Worm (Caenorhabditis elegans) whole organism, young adult: ENCODE measurements around the gene C30A5.16.

Experiments used
- B0019.2 ChIP-seq: fragments of 200-800 bp; sonication (Bioruptor generic); conservative IDR thresholded peaks from 2 replicates; pipeline ENCODE4 v1.3.6; 2022; ENCODE audit warnings: missing genetic modification reagents, missing genetic modification characterization, missing compliant biosample characterization
- B0035.1 ChIP-seq: sonication (generic microtip); optimal IDR thresholded peaks from 2 replicates; lab custom pipeline; 2016; ENCODE audit warnings: missing genetic modification characterization, mild to moderate bottlenecking, missing compliant biosample characterization, missing genotype, missing genetic modification reagents
- C17E4.6 ChIP-seq: fragments of 200-800 bp; sonication (Bioruptor generic); IDR thresholded peaks from 2 replicates; pipeline ENCODE4 v1.3.6; 2022; ENCODE audit warnings: missing genetic modification reagents, missing genetic modification characterization, missing compliant biosample characterization
- F10E7.11 ChIP-seq: sonication (generic microtip); optimal IDR thresholded peaks from 2 replicates; lab custom pipeline; 2017; ENCODE audit warnings: mild to moderate bottlenecking, missing genetic modification characterization, moderate library complexity, missing compliant biosample characterization
- F23B12.7 ChIP-seq: sonication (generic microtip); optimal IDR thresholded peaks from 2 replicates; lab custom pipeline; 2017; ENCODE audit warnings: missing genetic modification characterization, mild to moderate bottlenecking, missing compliant biosample characterization, antibody characterized with exemption, moderate library complexity; ENCODE audit not compliant: insufficient read depth
- F49E8.2 ChIP-seq: sonication (generic microtip); optimal IDR thresholded peaks from 3 replicates; lab custom pipeline; 2017; ENCODE audit warnings: missing genetic modification characterization, mild to moderate bottlenecking, missing compliant biosample characterization, antibody characterized with exemption, moderate library complexity; ENCODE audit not compliant: insufficient read depth
- F57A8.1 ChIP-seq: fragments of 200-800 bp; sonication (Bioruptor generic); optimal IDR thresholded peaks from 2 replicates; lab custom pipeline; 2018; ENCODE audit warnings: mild to moderate bottlenecking, missing genetic modification characterization, moderate library complexity, missing compliant biosample characterization
- K11D2.4 ChIP-seq: fragments of 200-800 bp; sonication (Bioruptor generic); IDR thresholded peaks from 2 replicates; pipeline ENCODE4 v1.3.6; 2022; ENCODE audit warnings: missing genetic modification reagents, missing genetic modification characterization, missing compliant biosample characterization
- T07F8.4 ChIP-seq: sonication (generic microtip); optimal IDR thresholded peaks from 2 replicates; lab custom pipeline; 2016; ENCODE audit warnings: mild to moderate bottlenecking, missing genetic modification characterization, moderate library complexity, missing compliant biosample characterization
- Y53F4B.3 ChIP-seq: fragments of 200-800 bp; sonication (Bioruptor generic); IDR thresholded peaks from 2 replicates; pipeline ENCODE4 v1.3.6; 2022; ENCODE audit warnings: missing genetic modification reagents, missing genetic modification characterization, missing compliant biosample characterization
- Y67H2A.10 ChIP-seq: fragments of 200-800 bp; sonication (Bioruptor generic); conservative IDR thresholded peaks from 2 replicates; pipeline ENCODE4 v1.3.6; 2022; ENCODE audit warnings: missing genetic modification reagents, missing genetic modification characterization, missing compliant biosample characterization
- Y79H2A.3 ChIP-seq: fragments of 200-800 bp; sonication (Bioruptor generic); conservative IDR thresholded peaks from 2 replicates; pipeline ENCODE4 v1.3.6; 2022; ENCODE audit warnings: missing genetic modification reagents, missing genetic modification characterization, missing compliant biosample characterization
- Y95B8A.8 ChIP-seq: fragments of 200-800 bp; sonication (Bioruptor generic); IDR thresholded peaks from 2 replicates; pipeline ENCODE4 v1.3.6; 2022; ENCODE audit warnings: missing genetic modification reagents, missing genetic modification characterization, missing compliant biosample characterization
- ZK185.1 ChIP-seq: sonication (generic microtip); optimal IDR thresholded peaks from 2 replicates; lab custom pipeline; 2016; ENCODE audit warnings: mild to moderate bottlenecking, missing genetic modification characterization, missing compliant biosample characterization; ENCODE audit not compliant: poor library complexity, severe bottlenecking
- aptf-3 ChIP-seq: fragments of 200-800 bp; sonication (Bioruptor generic); IDR thresholded peaks from 2 replicates; pipeline ENCODE4 v1.3.6; 2022; ENCODE audit warnings: missing genetic modification characterization, missing compliant biosample characterization
- atf-7 ChIP-seq: sonication (generic microtip); optimal IDR thresholded peaks from 2 replicates; lab custom pipeline; 2017; ENCODE audit warnings: mild to moderate bottlenecking, missing genetic modification characterization, missing compliant biosample characterization
- bed-1 ChIP-seq: fragments of 200-800 bp; sonication (Bioruptor generic); IDR thresholded peaks from 2 replicates; pipeline ENCODE4 v1.3.6; 2022; ENCODE audit warnings: missing genetic modification reagents, missing genetic modification characterization, missing compliant biosample characterization
- ceh-79 ChIP-seq: sonication (generic microtip); optimal IDR thresholded peaks from 2 replicates; lab custom pipeline; 2017; ENCODE audit warnings: mild to moderate bottlenecking, missing genetic modification characterization, missing compliant biosample characterization
- ceh-91 ChIP-seq: fragments of 200-800 bp; sonication (Bioruptor generic); IDR thresholded peaks from 2 replicates; pipeline ENCODE4 v1.3.6; 2022; ENCODE audit warnings: missing genetic modification reagents, missing genetic modification characterization, missing compliant biosample characterization
- chd-7 ChIP-seq: sonication (generic microtip); optimal IDR thresholded peaks from 2 replicates; lab custom pipeline; 2016; ENCODE audit warnings: mild to moderate bottlenecking, missing genetic modification characterization, moderate library complexity, missing compliant biosample characterization
- die-1 ChIP-seq: sonication (generic microtip); optimal IDR thresholded peaks from 2 replicates; lab custom pipeline; 2016; ENCODE audit warnings: missing genotype, mild to moderate bottlenecking, missing genetic modification characterization, missing compliant biosample characterization
- dpl-1 ChIP-seq: fragments of 150-350 bp; optimal IDR thresholded peaks from 2 replicates; lab custom pipeline; 2014; ENCODE audit warnings: missing biosample characterization, missing genetic modification reagents, missing genetic modification characterization
- efl-1 ChIP-seq: fragments of 150-350 bp; optimal IDR thresholded peaks from 2 replicates; lab custom pipeline; 2014; ENCODE audit warnings: missing biosample characterization, missing genetic modification reagents, missing genetic modification characterization
- gei-17 ChIP-seq: fragments of 200-800 bp; sonication (Bioruptor generic); optimal IDR thresholded peaks from 2 replicates; lab custom pipeline; 2018; ENCODE audit warnings: mild to moderate bottlenecking, missing genetic modification characterization, missing compliant biosample characterization
- him-1 ChIP-seq: sonication (generic microtip); optimal IDR thresholded peaks from 2 replicates; lab custom pipeline; 2016; ENCODE audit warnings: missing genotype, missing genetic modification reagents, missing genetic modification characterization, missing compliant biosample characterization
- hlh-26 ChIP-seq: fragments of 200-800 bp; sonication (Bioruptor generic); conservative IDR thresholded peaks from 2 replicates; pipeline ENCODE4 v1.3.6; 2022; ENCODE audit warnings: missing genetic modification reagents, missing genetic modification characterization, missing compliant biosample characterization
- hmg-1.2 ChIP-seq: fragments of 200-800 bp; sonication (Bioruptor generic); IDR thresholded peaks from 2 replicates; pipeline ENCODE4 v1.3.6; 2022; ENCODE audit warnings: missing genetic modification reagents, missing genetic modification characterization, missing compliant biosample characterization
- lsl-1 ChIP-seq: fragments of 200-800 bp; sonication (Bioruptor generic); optimal IDR thresholded peaks from 2 replicates; lab custom pipeline; 2018; ENCODE audit warnings: mild to moderate bottlenecking, missing genetic modification characterization, moderate library complexity, missing compliant biosample characterization
- lsy-27 ChIP-seq: sonication (generic microtip); optimal IDR thresholded peaks from 2 replicates; lab custom pipeline; 2017; ENCODE audit warnings: missing genetic modification characterization, mild to moderate bottlenecking, missing compliant biosample characterization, antibody characterized with exemption, missing genotype, borderline replicate concordance; ENCODE audit not compliant: insufficient read depth
- madf-10 ChIP-seq: sonication (generic microtip); optimal IDR thresholded peaks from 2 replicates; lab custom pipeline; 2016; ENCODE audit warnings: mild to moderate bottlenecking, missing genetic modification characterization, missing compliant biosample characterization
- madf-6 ChIP-seq: fragments of 200-800 bp; sonication (Bioruptor generic); IDR thresholded peaks from 2 replicates; pipeline ENCODE4 v1.3.6; 2022; ENCODE audit warnings: missing genetic modification reagents, missing genetic modification characterization, missing compliant biosample characterization
- mcd-1 ChIP-seq: fragments of 200-800 bp; sonication (Bioruptor generic); IDR thresholded peaks from 2 replicates; pipeline ENCODE4 v1.3.6; 2022; ENCODE audit warnings: missing genetic modification reagents, missing genetic modification characterization, missing compliant biosample characterization
- mes-4 ChIP-seq: sonication (generic microtip); optimal IDR thresholded peaks from 2 replicates; lab custom pipeline; 2016; ENCODE audit warnings: missing genotype, missing genetic modification characterization, missing compliant biosample characterization
- mxl-1 ChIP-seq: sonication (generic microtip); optimal IDR thresholded peaks from 2 replicates; lab custom pipeline; 2016; ENCODE audit warnings: missing genetic modification characterization, missing compliant biosample characterization
- nfya-2 ChIP-seq: fragments of 200-800 bp; sonication (Bioruptor generic); IDR thresholded peaks from 2 replicates; pipeline ENCODE4 v1.3.6; 2022; ENCODE audit warnings: missing genetic modification reagents, missing genetic modification characterization, missing compliant biosample characterization
- nhr-27 ChIP-seq: fragments of 200-800 bp; sonication (Bioruptor generic); optimal IDR thresholded peaks from 2 replicates; lab custom pipeline; 2018; ENCODE audit warnings: mild to moderate bottlenecking, missing genetic modification characterization, moderate library complexity, missing compliant biosample characterization
- rcor-1 ChIP-seq: fragments of 200-800 bp; sonication (Bioruptor generic); IDR thresholded peaks from 2 replicates; pipeline ENCODE4 v1.3.6; 2022; ENCODE audit warnings: missing genetic modification reagents, missing genetic modification characterization, missing compliant biosample characterization
- rpc-1 ChIP-seq, 2 experiments: fragments of 150-350 bp in 1 of 2; sonication (generic microtip) in 1 of 2; optimal IDR thresholded peaks; 2 replicates each; lab custom pipeline; 2014 to 2018; ENCODE audit warnings: missing biosample characterization in 1 of 2, missing genetic modification characterization in 1 of 2, missing genetic modification reagents in 1 of 2, missing genotype in 1 of 2
- sdz-38 ChIP-seq: sonication (generic microtip); optimal IDR thresholded peaks from 2 replicates; lab custom pipeline; 2016; ENCODE audit warnings: missing genotype, missing genetic modification characterization, missing compliant biosample characterization
- snpc-1.1 ChIP-seq: sonication (generic microtip); optimal IDR thresholded peaks from 2 replicates; lab custom pipeline; 2017; ENCODE audit warnings: missing genetic modification characterization, mild to moderate bottlenecking, missing compliant biosample characterization, antibody characterized with exemption, moderate library complexity, missing genotype, missing genetic modification reagents; ENCODE audit not compliant: insufficient read depth
- snpc-3.4 ChIP-seq: sonication (generic microtip); optimal IDR thresholded peaks from 2 replicates; lab custom pipeline; 2017; ENCODE audit warnings: missing genetic modification characterization, mild to moderate bottlenecking, missing compliant biosample characterization, antibody characterized with exemption, moderate library complexity, missing genotype, missing genetic modification reagents
- snpc-4 ChIP-seq, 5 experiments: fragments of 150-350 bp in 1 of 5; sonication (generic microtip) in 4 of 5; optimal IDR thresholded peaks; 2 replicates each; lab custom pipeline; 2014 to 2018; ENCODE audit warnings: missing genetic modification characterization in 5 of 5, missing biosample characterization in 3 of 5, antibody characterized with exemption in 2 of 5, mild to moderate bottlenecking in 2 of 5, missing compliant biosample characterization in 2 of 5, missing genotype in 2 of 5, moderate library complexity in 2 of 5, missing genetic modification reagents in 1 of 5
- sptf-2 ChIP-seq: fragments of 200-800 bp; sonication (Bioruptor generic); optimal IDR thresholded peaks from 2 replicates; lab custom pipeline; 2018; ENCODE audit warnings: mild to moderate bottlenecking, missing genetic modification characterization, missing compliant biosample characterization
- tbx-9 ChIP-seq: sonication (generic microtip); optimal IDR thresholded peaks from 2 replicates; lab custom pipeline; 2016; ENCODE audit warnings: borderline replicate concordance, missing genetic modification characterization, inconsistent platforms, missing compliant biosample characterization
- tlf-1 ChIP-seq: fragments of 200-800 bp; sonication (Bioruptor generic); optimal IDR thresholded peaks from 2 replicates; lab custom pipeline; 2018; ENCODE audit warnings: mild to moderate bottlenecking, missing genetic modification characterization, missing compliant biosample characterization
- ztf-22 ChIP-seq: fragments of 200-800 bp; sonication (Bioruptor generic); optimal IDR thresholded peaks from 2 replicates; lab custom pipeline; 2018; ENCODE audit warnings: mild to moderate bottlenecking, missing genetic modification characterization, moderate library complexity, missing compliant biosample characterization

Gene C30A5.16

ce11 chrIII:8250007-8250683 is 32.1 kb downstream of the C30A5.16 start, which contains the start of gene knl-1 (continued):
- TF ChIP-seq snpc-4 (GFP tag; optimal IDR thresholded peaks at IDR 0.05; lab: Kevin White, UChicago) (no peak), snpc-4 (tag; optimal IDR thresholded peaks at IDR 0.05; lab: Kevin White, UChicago) (peak in 1 of 4 experiments; percentile 59), ceh-91 (GFP tag; lab: Robert Waterston, UW) (peak; percentile 75), bed-1 (no peak), K11D2.4 (no peak), aptf-3 (no peak), him-1 (tag; lab: Kevin White, UChicago) (no peak), gei-17 (no peak), mxl-1 (tag; lab: Kevin White, UChicago) (no peak), ztf-22 (GFP tag; lab: Kevin White, UChicago) (no peak), sptf-2 (GFP tag; lab: Kevin White, UChicago) (no peak), ZK185.1 (tag; lab: Kevin White, UChicago) (no peak), nhr-27 (tag; lab: Kevin White, UChicago) (no peak), rpc-1 (optimal IDR thresholded peaks at IDR 0.05; lab: Kevin White, UChicago) (no peak), rpc-1 (tag; optimal IDR thresholded peaks at IDR 0.05; lab: Kevin White, UChicago) (no peak), atf-7 (tag; lab: Kevin White, UChicago) (no peak), Y53F4B.3 (GFP tag; lab: Robert Waterston, UW) (no peak), F10E7.11 (no peak), C17E4.6 (GFP tag; lab: Robert Waterston, UW) (no peak), Y79H2A.3 (GFP tag; lab: Robert Waterston, UW) (peak; percentile 31; the same call in 1 of the 2 replicates), chd-7 (tag; lab: Kevin White, UChicago) (no peak), efl-1 (GFP tag; lab: Kevin White, UChicago) (peak; percentile 90), snpc-3.4 (tag; lab: Kevin White, UChicago) (peak; percentile 28), rcor-1 (GFP tag; lab: Robert Waterston, UW) (peak; percentile 45; the same call in 1 of the 2 replicates), lsy-27 (tag; lab: Kevin White, UChicago) (no peak), F57A8.1 (no peak), hmg-1.2 (GFP tag; lab: Robert Waterston, UW) (peak; percentile 46; the same call in 1 of the 2 replicates), dpl-1 (peak; percentile 79), B0035.1 (tag; lab: Kevin White, UChicago) (no peak), F49E8.2 (tag; lab: Kevin White, UChicago) (no peak), sdz-38 (tag; lab: Kevin White, UChicago) (no peak)

ce11 chrIII:8254938-8255337 is 36.9 kb downstream of the C30A5.16 start, which contains the start of gene F09G8.5:
Gene F09G8.5, plus strand, starts transcription at chrIII:8254975.
- TF ChIP-seq F49E8.2 (tag; lab: Kevin White, UChicago) (no peak), bed-1 (no peak), madf-6 (GFP tag; lab: Robert Waterston, UW) (no peak), ceh-79 (tag; lab: Kevin White, UChicago) (no peak), tbx-9 (tag; lab: Kevin White, UChicago) (no peak), T07F8.4 (tag; lab: Kevin White, UChicago) (no peak), B0019.2 (GFP tag; lab: Robert Waterston, UW) (no peak), B0035.1 (tag; lab: Kevin White, UChicago) (no peak), Y95B8A.8 (GFP tag; lab: Robert Waterston, UW) (no peak), madf-10 (no peak), die-1 (tag; lab: Kevin White, UChicago) (no peak), mcd-1 (GFP tag; lab: Robert Waterston, UW) (no peak), hlh-26 (GFP tag; lab: Robert Waterston, UW) (no peak), Y67H2A.10 (GFP tag; lab: Robert Waterston, UW) (no peak), snpc-1.1 (no peak), F23B12.7 (tag; lab: Kevin White, UChicago) (no peak), lsl-1 (GFP tag; lab: Kevin White, UChicago) (no peak), tlf-1 (GFP tag; lab: Kevin White, UChicago) (no peak), nfya-2 (GFP tag; lab: Robert Waterston, UW) (no peak), mes-4 (tag; lab: Kevin White, UChicago) (no peak)
